Fruit fly (Drosophila melanogaster) whole organism, embryonic: ENCODE data around the gene CG42305.

Experiments
- Bgb ChIP-seq: fragments of 200-800 bp; sonication (Bioruptor generic); IDR thresholded peaks from 2 replicates; pipeline ENCODE4 v1.3.6; 2022; ENCODE audit warnings: missing biosample characterization, missing genetic modification characterization; ENCODE audit not compliant: partially characterized antibody
- CG11456 ChIP-seq: fragments of 200-800 bp; sonication (Bioruptor generic); IDR thresholded peaks from 3 replicates; pipeline ENCODE4 v1.3.6; 2022; ENCODE audit warnings: missing biosample characterization, missing genetic modification characterization
- CG12155 ChIP-seq: fragments of 200-800 bp; sonication (Bioruptor generic); optimal IDR thresholded peaks from 3 replicates; lab custom pipeline; 2016; ENCODE audit warnings: missing biosample characterization, missing genetic modification characterization
- CG12299 ChIP-seq: fragments of 200-800 bp; sonication (Bioruptor generic); optimal IDR thresholded peaks from 2 replicates; lab custom pipeline; 2018; ENCODE audit warnings: missing biosample characterization, mild to moderate bottlenecking, missing genetic modification characterization
- CG16779 ChIP-seq: fragments of 200-800 bp; sonication (Bioruptor generic); IDR thresholded peaks from 2 replicates; pipeline ENCODE4 v1.3.6; 2022; ENCODE audit warnings: missing biosample characterization, missing genetic modification characterization
- CG17385 ChIP-seq: fragments of 200-800 bp; sonication (Bioruptor generic); optimal IDR thresholded peaks from 3 replicates; lab custom pipeline; 2018; ENCODE audit warnings: missing biosample characterization, mild to moderate bottlenecking, missing genetic modification characterization
- CG18599 ChIP-seq: fragments of 200-800 bp; sonication (Bioruptor generic); optimal IDR thresholded peaks from 3 replicates; lab custom pipeline; 2017; ENCODE audit warnings: missing biosample characterization, missing genetic modification characterization, mild to moderate bottlenecking, moderate library complexity, missing genetic modification reagents
- CG33213 ChIP-seq: fragments of 200-800 bp; sonication (Bioruptor generic); optimal IDR thresholded peaks from 3 replicates; lab custom pipeline; 2016; ENCODE audit warnings: missing biosample characterization, missing genetic modification characterization
- CG34376 ChIP-seq: fragments of 200-800 bp; sonication (Bioruptor generic); optimal IDR thresholded peaks from 2 replicates; lab custom pipeline; 2018; ENCODE audit warnings: missing biosample characterization, mild to moderate bottlenecking, missing genetic modification characterization
- CG34422 ChIP-seq: fragments of 200-800 bp; sonication (Bioruptor generic); IDR thresholded peaks from 3 replicates; pipeline ENCODE4 v1.3.6; 2022; ENCODE audit warnings: missing biosample characterization, missing genetic modification characterization
- CG6689 ChIP-seq: fragments of 200-800 bp; sonication (Bioruptor generic); IDR thresholded peaks from 2 replicates; pipeline ENCODE4 v1.3.6; 2022; ENCODE audit warnings: missing biosample characterization, missing genetic modification characterization
- CG7786 ChIP-seq: fragments of 200-800 bp; sonication (Bioruptor generic); optimal IDR thresholded peaks from 2 replicates; lab custom pipeline; 2016; ENCODE audit warnings: missing biosample characterization, missing genetic modification characterization
- CG7839 ChIP-seq: fragments of 200-800 bp; sonication (Bioruptor generic); optimal IDR thresholded peaks from 3 replicates; lab custom pipeline; 2018; ENCODE audit warnings: missing biosample characterization, mild to moderate bottlenecking, missing genetic modification characterization, moderate library complexity
- CG7928 ChIP-seq: fragments of 200-800 bp; sonication (Bioruptor generic); optimal IDR thresholded peaks from 2 replicates; lab custom pipeline; 2017; ENCODE audit warnings: missing biosample characterization, mild to moderate bottlenecking, missing genetic modification characterization
- CG8290 ChIP-seq, 3 experiments: fragments of 200-800 bp; sonication (Bioruptor generic); optimal IDR thresholded peaks; 2 replicates each; lab custom pipeline; 2016 to 2019; ENCODE audit warnings: missing biosample characterization in 3 of 3, missing genetic modification characterization in 3 of 3, mild to moderate bottlenecking in 2 of 3, moderate library complexity in 1 of 3
- CG8924 ChIP-seq: fragments of 200-800 bp; optimal IDR thresholded peaks from 3 replicates; lab custom pipeline; 2019; ENCODE audit warnings: missing biosample characterization, mild to moderate bottlenecking, missing genetic modification characterization, moderate library complexity
- D19B ChIP-seq: fragments of 200-800 bp; sonication (Bioruptor generic); optimal IDR thresholded peaks from 2 replicates; lab custom pipeline; 2017; ENCODE audit warnings: missing biosample characterization, mild to moderate bottlenecking, missing genetic modification characterization
- HmgD ChIP-seq: fragments of 200-800 bp; sonication (Bioruptor generic); optimal IDR thresholded peaks from 3 replicates; lab custom pipeline; 2016; ENCODE audit warnings: missing biosample characterization, missing genetic modification characterization
- Hmr ChIP-seq: fragments of 200-800 bp; sonication (Bioruptor generic); optimal IDR thresholded peaks from 3 replicates; lab custom pipeline; 2017; ENCODE audit warnings: mild to moderate bottlenecking, missing biosample characterization, missing genetic modification reagents, missing genetic modification characterization
- Hr39 ChIP-seq: fragments of >200 bp; optimal IDR thresholded peaks from 2 replicates; lab custom pipeline; 2017
- Jarid2 ChIP-seq: fragments of 200-800 bp; sonication (Bioruptor generic); optimal IDR thresholded peaks from 3 replicates; lab custom pipeline; 2017; ENCODE audit warnings: mild to moderate bottlenecking, missing biosample characterization, missing genetic modification reagents, missing genetic modification characterization
- Med ChIP-seq: fragments of 200-800 bp; sonication (Bioruptor generic); peaks from one replicate; lab custom pipeline; 2016; ENCODE audit warnings: missing biosample characterization, missing genetic modification characterization, mild to moderate bottlenecking, inconsistent platforms, moderate library complexity
- Mrtf ChIP-seq: fragments of 200-800 bp; sonication (Bioruptor generic); IDR thresholded peaks from 3 replicates; pipeline ENCODE4 v1.3.6; 2022; ENCODE audit warnings: missing biosample characterization, missing genetic modification characterization
- Trl ChIP-seq, 3 experiments: fragments of >200 bp in 2 of 3; fragments of 200-800 bp in 1 of 3; sonication (Bioruptor generic) in 1 of 3; optimal IDR thresholded peaks; 2 replicates in 1 of 3; 3 replicates in 2 of 3; lab custom pipeline; 2016 to 2017; ENCODE audit warnings: missing biosample characterization in 1 of 3, missing genetic modification characterization in 1 of 3
- abd-A ChIP-seq: fragments of 200-800 bp; sonication (Bioruptor generic); optimal IDR thresholded peaks from 3 replicates; lab custom pipeline; 2019; ENCODE audit warnings: missing biosample characterization, mild to moderate bottlenecking, missing genetic modification characterization, moderate library complexity
- amos ChIP-seq: fragments of 200-800 bp; sonication (Bioruptor generic); IDR thresholded peaks from 2 replicates; pipeline ENCODE4 v1.3.6; 2022; ENCODE audit warnings: missing biosample characterization, missing genetic modification characterization; ENCODE audit not compliant: partially characterized antibody
- bbx ChIP-seq: fragments of 200-800 bp; sonication (Bioruptor generic); IDR thresholded peaks from 2 replicates; pipeline ENCODE4 v1.3.6; 2022; ENCODE audit warnings: missing biosample characterization, missing genetic modification characterization; ENCODE audit not compliant: partially characterized antibody
- bsh ChIP-seq, 2 experiments: fragments of 200-800 bp; sonication (Bioruptor generic); optimal IDR thresholded peaks; 2 replicates each; lab custom pipeline; 2017 to 2018; ENCODE audit warnings: mild to moderate bottlenecking in 2 of 2, missing biosample characterization in 2 of 2, missing genetic modification characterization in 2 of 2, moderate library complexity in 1 of 2
- cas ChIP-seq: fragments of 200-800 bp; sonication (Bioruptor generic); IDR thresholded peaks from 2 replicates; pipeline ENCODE4 v1.3.6; 2022; ENCODE audit warnings: missing biosample characterization, missing genetic modification characterization
- chinmo ChIP-seq: fragments of 200-800 bp; sonication (Bioruptor generic); IDR thresholded peaks from 4 replicates; pipeline ENCODE4 v1.3.6; 2022; ENCODE audit warnings: missing biosample characterization, missing genetic modification characterization; ENCODE audit not compliant: partially characterized antibody
- crol ChIP-seq: fragments of 200-800 bp; sonication (Bioruptor generic); IDR thresholded peaks from 2 replicates; pipeline ENCODE4 v1.3.6; 2022; ENCODE audit warnings: missing biosample characterization, missing genetic modification characterization
- dysf ChIP-seq: fragments of 200-800 bp; sonication (Bioruptor generic); IDR thresholded peaks from 3 replicates; pipeline ENCODE4 v1.3.6; 2022; ENCODE audit warnings: missing biosample characterization, missing genetic modification characterization
- ems ChIP-seq: fragments of 200-800 bp; sonication (Bioruptor generic); optimal IDR thresholded peaks from 3 replicates; lab custom pipeline; 2016; ENCODE audit warnings: missing biosample characterization, missing genetic modification characterization
- ewg ChIP-seq: fragments of 200-800 bp; sonication (Bioruptor generic); optimal IDR thresholded peaks from 3 replicates; lab custom pipeline; 2017; ENCODE audit warnings: mild to moderate bottlenecking, missing biosample characterization, missing genetic modification reagents, missing genetic modification characterization
- lbe ChIP-seq: fragments of 200-800 bp; sonication (Bioruptor generic); optimal IDR thresholded peaks from 2 replicates; lab custom pipeline; 2016; ENCODE audit warnings: missing biosample characterization, mild to moderate bottlenecking, missing genetic modification characterization
- lola ChIP-seq, 3 experiments: fragments of >200 bp in 2 of 3; fragments of 200-800 bp in 1 of 3; sonication (Bioruptor generic) in 1 of 3; optimal IDR thresholded peaks; 2 replicates each; lab custom pipeline; 2017 to 2019; ENCODE audit warnings: missing biosample characterization in 3 of 3, missing genetic modification characterization in 3 of 3, mild to moderate bottlenecking in 1 of 3, moderate library complexity in 1 of 3
- luna ChIP-seq: fragments of 200-800 bp; sonication (Bioruptor generic); optimal IDR thresholded peaks from 2 replicates; lab custom pipeline; 2016; ENCODE audit warnings: missing biosample characterization, missing genetic modification characterization
- nerfin-1 ChIP-seq: fragments of 200-800 bp; sonication (Bioruptor generic); optimal IDR thresholded peaks from 3 replicates; lab custom pipeline; 2019; ENCODE audit warnings: missing biosample characterization, mild to moderate bottlenecking, missing genetic modification characterization, moderate library complexity
- nerfin-2 ChIP-seq: fragments of 200-800 bp; sonication (Bioruptor generic); IDR thresholded peaks from 2 replicates; pipeline ENCODE4 v1.3.6; 2022; ENCODE audit warnings: missing biosample characterization, missing genetic modification characterization; ENCODE audit not compliant: partially characterized antibody
- phol ChIP-seq: fragments of 200-800 bp; sonication (Bioruptor generic); optimal IDR thresholded peaks from 3 replicates; lab custom pipeline; 2018; ENCODE audit warnings: missing biosample characterization, mild to moderate bottlenecking, missing genetic modification characterization, moderate library complexity
- pnt ChIP-seq: fragments of 200-800 bp; sonication (Bioruptor generic); optimal IDR thresholded peaks from 3 replicates; lab custom pipeline; 2016; ENCODE audit warnings: missing biosample characterization, missing genetic modification characterization
- row ChIP-seq: fragments of 200-800 bp; sonication (Bioruptor generic); IDR thresholded peaks from 3 replicates; pipeline ENCODE4 v1.3.6; 2022; ENCODE audit warnings: missing biosample characterization, missing genetic modification characterization
- sd ChIP-seq: fragments of 200-800 bp; sonication (Bioruptor generic); optimal IDR thresholded peaks from 3 replicates; lab custom pipeline; 2018; ENCODE audit warnings: missing biosample characterization, mild to moderate bottlenecking, missing genetic modification characterization, moderate library complexity
- sens ChIP-seq: fragments of 200-800 bp; sonication (Bioruptor generic); peaks from one replicate; lab custom pipeline; 2016; ENCODE audit warnings: missing biosample characterization, missing genetic modification characterization

CG42305 gene

DNA sequence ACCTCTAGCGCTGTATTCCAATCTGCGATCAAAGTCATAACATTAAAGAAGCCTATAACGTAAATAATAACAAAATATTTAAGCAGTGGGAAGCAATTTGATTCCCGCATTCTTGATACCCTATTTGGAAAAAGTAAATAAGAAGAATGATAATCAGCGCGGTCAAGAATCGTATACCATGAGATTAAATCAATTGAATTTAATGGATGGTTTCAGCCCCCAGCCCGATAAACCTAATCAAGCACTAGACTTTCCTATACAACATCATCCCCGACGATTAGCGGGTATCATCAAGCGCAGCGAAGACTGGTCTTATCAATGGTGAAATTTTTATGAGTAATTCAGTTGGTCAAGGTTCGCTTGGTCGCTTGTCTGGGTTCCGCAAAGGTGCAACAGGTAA lies 31.1 kb downstream of the CG42305 start:
- TF ChIP-seq row (peak; percentile 11; the same call in 1 of the 3 replicates), CG6689 (no peak), CG12155 (GFP tag; lab: Kevin White, UChicago) (no peak), Hr39 (lab: Kevin White, UChicago) (no peak), CG7839 (tag; lab: Kevin White, UChicago) (no peak), sens (GFP tag; lab: Kevin White, UChicago) (peak; percentile 74), lbe (GFP tag; lab: Kevin White, UChicago) (peak; percentile 36), D19B (GFP tag; lab: Kevin White, UChicago) (peak; percentile 45), CG7786 (GFP tag; lab: Kevin White, UChicago) (no peak), CG33213 (no peak), CG7928 (GFP tag; lab: Kevin White, UChicago) (no peak), bbx (GFP tag; lab: Robert Waterston, UW) (no peak), bsh (GFP tag; optimal IDR thresholded peaks at IDR 0.05; lab: Kevin White, UChicago) (no peak)
- TF ChIP-seq, all 482 proteins: peak for 4

dm6 chr2L:18844479-18844878 lies 32.0 kb downstream of the CG42305 start, which contains the start of gene CG33120:
CG33120 (minus strand) TSS chr2L:18844579.
- no peak for TF ChIP-seq luna (GFP tag; lab: Kevin White, UChicago)
- TF ChIP-seq sens (GFP tag; lab: Kevin White, UChicago) = peak; percentile 37
- TF ChIP-seq phol (tag; lab: Kevin White, UChicago) = no peak

DNA sequence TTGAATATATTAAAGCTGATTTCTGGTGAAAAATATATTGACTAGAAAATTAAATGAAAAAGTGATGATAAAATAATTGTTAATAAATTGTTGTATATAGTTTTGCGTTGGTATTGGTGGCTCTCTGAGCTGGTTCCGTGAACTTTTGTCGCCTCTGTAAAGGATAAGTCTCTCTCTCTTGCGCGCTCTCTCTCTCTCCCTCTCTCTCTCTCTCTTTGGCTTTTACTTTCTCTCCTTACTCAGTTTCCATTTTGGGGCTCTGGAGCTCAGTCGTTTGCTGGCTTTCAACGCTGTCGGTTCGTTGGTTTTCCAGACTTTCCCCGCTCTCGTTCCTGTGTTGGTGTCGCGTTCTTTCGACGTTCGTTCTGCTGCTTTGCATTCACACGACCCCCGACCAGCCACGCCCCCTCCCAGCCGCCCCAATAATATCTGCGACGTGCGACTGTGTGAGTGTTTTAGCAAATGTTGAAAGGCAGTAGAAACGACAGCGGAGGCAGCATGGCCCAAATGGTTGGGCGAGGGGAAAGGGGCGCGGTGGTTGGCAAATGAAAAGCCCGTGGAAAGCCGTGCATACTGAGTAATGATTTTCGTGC lies 32.6 kb downstream of the CG42305 start, which contains the start of gene CG17321:
TSS of gene CG17321 (plus strand) at position 268 of the 593 bp plus-strand sequence.
- TF ChIP-seq Jarid2 = peak; percentile 60
- TF ChIP-seq luna (GFP tag; lab: Kevin White, UChicago) = no peak
- peak; percentile 64; the same call in 1 of the 2 replicates for TF ChIP-seq CG16779
- TF ChIP-seq Trl (optimal IDR thresholded peaks at IDR 0.05; lab: Kevin White, UChicago) = peak; percentile 80 to 94
- no peak for TF ChIP-seq Trl (GFP tag; optimal IDR thresholded peaks at IDR 0.05; lab: Kevin White, UChicago)
- TF ChIP-seq Mrtf (GFP tag; lab: Robert Waterston, UW) = no peak
- TF ChIP-seq ewg (GFP tag; lab: Kevin White, UChicago) = peak; percentile 51
- TF ChIP-seq CG17385 = peak; percentile 19
- TF ChIP-seq Bgb (GFP tag; lab: Robert Waterston, UW) = peak; percentile 27; the same call in 1 of the 2 replicates
- TF ChIP-seq CG34422 (GFP tag; lab: Robert Waterston, UW) = peak; percentile 20; the same call in 1 of the 3 replicates
- TF ChIP-seq abd-A (tag; lab: Kevin White, UChicago) = peak; percentile 66
- TF ChIP-seq Med = peak; percentile 79
- TF ChIP-seq HmgD (GFP tag; lab: Kevin White, UChicago) = no peak
- peak; percentile 13 for TF ChIP-seq CG12299 (tag; lab: Kevin White, UChicago)
- TF ChIP-seq dysf (GFP tag; lab: Robert Waterston, UW) = no peak
- TF ChIP-seq pnt (GFP tag; lab: Kevin White, UChicago) = no peak
- peak; percentile 36 for TF ChIP-seq CG18599 (GFP tag; lab: Kevin White, UChicago)
- TF ChIP-seq CG8290 (GFP tag; optimal IDR thresholded peaks at IDR 0.05; lab: Kevin White, UChicago) = no peak
- peak in 1 of 2 experiments; percentile 2 for TF ChIP-seq CG8290 (tag; optimal IDR thresholded peaks at IDR 0.05; lab: Kevin White, UChicago)
- 0 out of 4 replicates have a peak, but pooled peaks have one; percentile 29 for TF ChIP-seq chinmo (GFP tag; lab: Robert Waterston, UW)
- TF ChIP-seq lola (GFP tag; optimal IDR thresholded peaks at IDR 0.05; lab: Kevin White, UChicago) = no peak
- peak; percentile 68 for TF ChIP-seq crol (GFP tag; lab: Robert Waterston, UW)
- TF ChIP-seq CG8924 = no peak
- TF ChIP-seq CG34376 (GFP tag; lab: Kevin White, UChicago) = peak; percentile 31
- TF ChIP-seq sd (tag; lab: Kevin White, UChicago) = no peak
- TF ChIP-seq CG11456 (GFP tag; lab: Robert Waterston, UW) = 0 out of 3 replicates have a peak, but pooled peaks have one; percentile 37
- peak; percentile 43 for TF ChIP-seq Hmr
- no peak; the same call in 1 of the 2 replicates for TF ChIP-seq amos (GFP tag; lab: Robert Waterston, UW)
- TF ChIP-seq nerfin-1 = no peak
- TF ChIP-seq nerfin-2 (GFP tag; lab: Robert Waterston, UW) = 0 out of 2 replicates have a peak, but pooled peaks have one; percentile 18
- TF ChIP-seq cas (GFP tag; lab: Robert Waterston, UW) = no peak
- no peak for TF ChIP-seq ems
